Fruit fly (Drosophila melanogaster) whole organism, pupa: ENCODE measurements around the gene CG32409.

Experiments
- CG10348 ChIP-seq: fragments of 200-800 bp; sonication (Bioruptor generic); IDR thresholded peaks from 2 replicates; pipeline ENCODE4 v1.3.6; 2022; ENCODE audit warnings: missing biosample characterization, missing genetic modification characterization
- CG12605 ChIP-seq: fragments of 200-800 bp; sonication (Bioruptor generic); IDR thresholded peaks from 2 replicates; pipeline ENCODE4 v1.3.6; 2022; ENCODE audit warnings: missing biosample characterization, missing genetic modification characterization
- CG13204 ChIP-seq: fragments of 200-800 bp; sonication (Bioruptor generic); optimal IDR thresholded peaks from 2 replicates; lab custom pipeline; 2018; ENCODE audit warnings: missing biosample characterization, mild to moderate bottlenecking, missing genetic modification characterization, moderate library complexity
- CG14655 ChIP-seq: fragments of 200-800 bp; sonication (Bioruptor generic); optimal IDR thresholded peaks from 3 replicates; lab custom pipeline; 2017; ENCODE audit warnings: mild to moderate bottlenecking, missing biosample characterization, missing genetic modification reagents, missing genetic modification characterization
- CG15710 ChIP-seq: fragments of 200-800 bp; sonication (Bioruptor generic); optimal IDR thresholded peaks from 2 replicates; lab custom pipeline; 2018; ENCODE audit warnings: missing biosample characterization, mild to moderate bottlenecking, missing genetic modification characterization, moderate library complexity
- CG17806 ChIP-seq: fragments of 200-800 bp; sonication (Bioruptor generic); optimal IDR thresholded peaks from 2 replicates; lab custom pipeline; 2018; ENCODE audit warnings: missing biosample characterization, mild to moderate bottlenecking, missing genetic modification characterization, moderate library complexity
- CG32121 ChIP-seq: fragments of 200-800 bp; sonication (Bioruptor generic); IDR thresholded peaks from 2 replicates; pipeline ENCODE4 v1.3.6; 2022; ENCODE audit warnings: missing biosample characterization, missing genetic modification characterization
- CG34367 ChIP-seq: fragments of 200-800 bp; sonication (Bioruptor generic); optimal IDR thresholded peaks from 2 replicates; lab custom pipeline; 2018; ENCODE audit warnings: missing biosample characterization, mild to moderate bottlenecking, missing genetic modification characterization
- CG4496 ChIP-seq: fragments of 200-800 bp; sonication (Bioruptor generic); IDR thresholded peaks from 3 replicates; pipeline ENCODE4 v1.3.6; 2022; ENCODE audit warnings: missing biosample characterization, missing genetic modification characterization
- CG8159 ChIP-seq: fragments of 200-800 bp; sonication (Bioruptor generic); optimal IDR thresholded peaks from 3 replicates; lab custom pipeline; 2018; ENCODE audit warnings: missing biosample characterization, mild to moderate bottlenecking, missing genetic modification characterization, moderate library complexity
- CG8301 ChIP-seq: fragments of 200-800 bp; sonication (Bioruptor generic); optimal IDR thresholded peaks from 2 replicates; lab custom pipeline; 2018; ENCODE audit warnings: missing biosample characterization, mild to moderate bottlenecking, missing genetic modification characterization
- CG9948 ChIP-seq: fragments of 200-800 bp; sonication (Bioruptor generic); optimal IDR thresholded peaks from 2 replicates; lab custom pipeline; 2018; ENCODE audit warnings: missing biosample characterization, mild to moderate bottlenecking, missing genetic modification characterization, moderate library complexity
- D1 ChIP-seq: fragments of 200-800 bp; sonication (Bioruptor generic); optimal IDR thresholded peaks from 2 replicates; lab custom pipeline; 2018; ENCODE audit warnings: missing biosample characterization, mild to moderate bottlenecking, missing genetic modification characterization, moderate library complexity
- EcR ChIP-seq: fragments of 200-800 bp; sonication (Bioruptor generic); optimal IDR thresholded peaks from 3 replicates; lab custom pipeline; 2019; ENCODE audit warnings: missing biosample characterization, missing genetic modification characterization, mild to moderate bottlenecking, moderate library complexity, missing genetic modification reagents
- Ets98B ChIP-seq: fragments of 200-800 bp; sonication (Bioruptor generic); IDR thresholded peaks from 2 replicates; pipeline ENCODE4 v1.3.6; 2022; ENCODE audit warnings: missing biosample characterization, missing genetic modification characterization
- Pif1A ChIP-seq: fragments of 200-800 bp; sonication (Bioruptor generic); optimal IDR thresholded peaks from 3 replicates; lab custom pipeline; 2016; ENCODE audit warnings: missing biosample characterization, missing genetic modification characterization
- Pif1B ChIP-seq: fragments of 200-800 bp; sonication (Bioruptor generic); optimal IDR thresholded peaks from 3 replicates; lab custom pipeline; 2016; ENCODE audit warnings: missing biosample characterization, missing genetic modification characterization
- Snoo ChIP-seq: fragments of 200-800 bp; sonication (Bioruptor generic); optimal IDR thresholded peaks from 3 replicates; lab custom pipeline; 2017; ENCODE audit warnings: missing biosample characterization, mild to moderate bottlenecking, missing genetic modification characterization, inconsistent platforms
- fd96Ca ChIP-seq: fragments of 200-800 bp; sonication (Bioruptor generic); IDR thresholded peaks from 3 replicates; pipeline ENCODE4 v1.3.6; 2022; ENCODE audit warnings: missing biosample characterization, missing genetic modification characterization
- gl ChIP-seq: fragments of 200-800 bp; sonication (Bioruptor generic); optimal IDR thresholded peaks from 2 replicates; lab custom pipeline; 2018; ENCODE audit warnings: missing biosample characterization, mild to moderate bottlenecking, missing genetic modification characterization
- rn ChIP-seq: fragments of 200-800 bp; sonication (Bioruptor generic); IDR thresholded peaks from 2 replicates; pipeline ENCODE4 v1.3.6; 2022; ENCODE audit warnings: missing biosample characterization, missing genetic modification characterization

Gene CG32409

dm6 chr3L:5859029-5859428 is 40.3 kb upstream of the CG32409 start:
- TF ChIP-seq Pif1B (GFP tag; lab: Kevin White, UChicago), result no peak
- TF ChIP-seq CG9948 (tag; lab: Kevin White, UChicago), result no peak
- TF ChIP-seq fd96Ca, result no peak
- TF ChIP-seq CG32121 (GFP tag; lab: Robert Waterston, UW), result no peak
- TF ChIP-seq EcR (GFP tag; lab: Kevin White, UChicago), result no peak
- TF ChIP-seq CG13204, result no peak
- TF ChIP-seq Snoo (tag; lab: Kevin White, UChicago), result no peak
- TF ChIP-seq rn (GFP tag; lab: Robert Waterston, UW), result no peak
- TF ChIP-seq Pif1A, result no peak
- TF ChIP-seq gl (tag; lab: Kevin White, UChicago), result no peak
- TF ChIP-seq CG10348 (GFP tag; lab: Robert Waterston, UW), result no peak
- TF ChIP-seq Ets98B (GFP tag; lab: Robert Waterston, UW), result no peak

dm6 chr3L:5862994-5863393 is 36.3 kb upstream of the CG32409 start:
- no peak for TF ChIP-seq gl (tag; lab: Kevin White, UChicago)
- no peak for TF ChIP-seq rn (GFP tag; lab: Robert Waterston, UW)
- TF ChIP-seq CG15710, result peak; percentile 64
- no peak for TF ChIP-seq CG10348 (GFP tag; lab: Robert Waterston, UW)
- 0 out of 3 replicates have a peak, but pooled peaks have one; percentile 44 for TF ChIP-seq CG4496 (GFP tag; lab: Robert Waterston, UW)
- no peak for TF ChIP-seq CG12605 (GFP tag; lab: Robert Waterston, UW)
- peak; percentile 37 for TF ChIP-seq CG34367
- peak; percentile 0 for TF ChIP-seq Pif1B (GFP tag; lab: Kevin White, UChicago)
- TF ChIP-seq EcR (GFP tag; lab: Kevin White, UChicago), result no peak
- peak; percentile 51 for TF ChIP-seq CG9948 (tag; lab: Kevin White, UChicago)
- peak; percentile 43 for TF ChIP-seq CG14655 (GFP tag; lab: Kevin White, UChicago)
- peak; percentile 52 for TF ChIP-seq CG17806
- no peak for TF ChIP-seq fd96Ca
- no peak for TF ChIP-seq CG32121 (GFP tag; lab: Robert Waterston, UW)
- TF ChIP-seq CG8301 (tag; lab: Kevin White, UChicago), result peak; percentile 18
- no peak for TF ChIP-seq D1
- TF ChIP-seq Pif1A, result peak; percentile 50
- TF ChIP-seq Ets98B (GFP tag; lab: Robert Waterston, UW), result no peak
- TF ChIP-seq Snoo (tag; lab: Kevin White, UChicago), result peak; percentile 74
- no peak for TF ChIP-seq CG13204
- TF ChIP-seq CG8159 (tag; lab: Kevin White, UChicago), result peak; percentile 76

- no peak for TF ChIP-seq Ets98B (GFP tag; lab: Robert Waterston, UW)
- TF ChIP-seq EcR (GFP tag; lab: Kevin White, UChicago), result no peak
- no peak for TF ChIP-seq CG10348 (GFP tag; lab: Robert Waterston, UW)
- TF ChIP-seq CG34367, result peak; percentile 48
- TF ChIP-seq CG9948 (tag; lab: Kevin White, UChicago), result peak; percentile 47
- TF ChIP-seq CG17806, result peak; percentile 67
- no peak for TF ChIP-seq Pif1B (GFP tag; lab: Kevin White, UChicago)
- no peak for TF ChIP-seq rn (GFP tag; lab: Robert Waterston, UW)
- peak; percentile 27 for TF ChIP-seq CG13204
- peak; percentile 71 for TF ChIP-seq CG15710
- no peak for TF ChIP-seq CG12605 (GFP tag; lab: Robert Waterston, UW)
- no peak for TF ChIP-seq CG4496 (GFP tag; lab: Robert Waterston, UW)
- no peak for TF ChIP-seq CG14655 (GFP tag; lab: Kevin White, UChicago)
- TF ChIP-seq CG8301 (tag; lab: Kevin White, UChicago), result no peak
- peak; percentile 25 for TF ChIP-seq Snoo (tag; lab: Kevin White, UChicago)
- TF ChIP-seq fd96Ca, result no peak
- TF ChIP-seq CG32121 (GFP tag; lab: Robert Waterston, UW), result no peak
- peak; percentile 79 for TF ChIP-seq CG8159 (tag; lab: Kevin White, UChicago)
- peak; percentile 22 for TF ChIP-seq gl (tag; lab: Kevin White, UChicago)
- TF ChIP-seq D1, result no peak
- peak; percentile 13 for TF ChIP-seq Pif1A
Observed at dm6 chr3L:5863868-5864413, 35.4 kb upstream of the CG32409 start.

- no peak for TF ChIP-seq CG9948 (tag; lab: Kevin White, UChicago)
- TF ChIP-seq Pif1B (GFP tag; lab: Kevin White, UChicago), result no peak
- TF ChIP-seq CG8159 (tag; lab: Kevin White, UChicago), result peak; percentile 42
- TF ChIP-seq D1, result no peak
- TF ChIP-seq CG15710, result peak; percentile 19
- TF ChIP-seq Snoo (tag; lab: Kevin White, UChicago), result peak; percentile 11
Observed at dm6 chr3L:5866924-5867323, 32.4 kb upstream of the CG32409 start.

- TF ChIP-seq EcR (GFP tag; lab: Kevin White, UChicago) (no peak), rn (GFP tag; lab: Robert Waterston, UW) (no peak), D1 (no peak), CG10348 (GFP tag; lab: Robert Waterston, UW) (no peak), Pif1B (GFP tag; lab: Kevin White, UChicago) (no peak), Snoo (tag; lab: Kevin White, UChicago) (no peak), CG12605 (GFP tag; lab: Robert Waterston, UW) (no peak), CG14655 (GFP tag; lab: Kevin White, UChicago) (no peak), CG8159 (tag; lab: Kevin White, UChicago) (no peak), fd96Ca (no peak), gl (tag; lab: Kevin White, UChicago) (no peak), Pif1A (no peak), CG34367 (no peak), CG32121 (GFP tag; lab: Robert Waterston, UW) (no peak), CG15710 (no peak), CG13204 (no peak)
- TF ChIP-seq, all 21 proteins: peak for 0
Observed at dm6 chr3L:5869614-5870204, 29.6 kb upstream of the CG32409 start.
